Worm (Caenorhabditis elegans): ENCODE measurements around the gene qua-1.

DNA sequence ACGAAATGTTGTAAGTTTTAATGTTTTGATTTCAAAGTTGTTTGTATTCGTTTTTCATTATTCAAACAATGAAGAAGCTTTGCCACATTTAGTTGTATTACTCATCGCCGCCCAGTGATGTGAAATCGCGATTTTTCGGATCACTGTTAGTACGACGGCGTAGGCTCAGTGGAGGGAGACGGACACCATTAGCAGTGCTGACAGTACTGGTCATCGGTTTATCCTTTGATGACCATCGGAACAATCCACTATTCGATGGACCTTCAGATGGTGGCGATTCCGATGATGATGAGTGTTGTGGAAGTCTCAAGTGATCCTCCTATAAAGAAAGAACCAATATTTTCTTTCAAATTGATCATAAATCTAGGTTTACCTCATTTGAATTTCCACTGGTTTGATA is 11.1 kb upstream of the qua-1 start:
- TF ChIP-seq F57C9.4 (tag; optimal IDR thresholded peaks at IDR 0.05) (no peak), ceh-40 (GFP tag; IDR thresholded peaks at IDR 0.05) (no peak), Y67H2A.10 (GFP tag; conservative IDR thresholded peaks at IDR 0.05) (no peak)

All from whole organism, young adult.